Fruit fly (Drosophila melanogaster) whole organism, embryonic: ENCODE results near the gene CG10011.

Source experiments
- Aef1 ChIP-seq: fragments of 200-800 bp; sonication (Bioruptor generic); IDR thresholded peaks from 3 replicates; pipeline ENCODE4 v1.3.6; 2022; ENCODE audit warnings: missing biosample characterization, missing genetic modification characterization
- Bgb ChIP-seq: fragments of 200-800 bp; sonication (Bioruptor generic); IDR thresholded peaks from 2 replicates; pipeline ENCODE4 v1.3.6; 2022; ENCODE audit warnings: missing biosample characterization, missing genetic modification characterization; ENCODE audit not compliant: partially characterized antibody
- Blimp-1 ChIP-seq: fragments of 200-800 bp; sonication (Bioruptor generic); optimal IDR thresholded peaks from 3 replicates; lab custom pipeline; 2018; ENCODE audit warnings: missing biosample characterization, missing genetic modification characterization, mild to moderate bottlenecking, moderate library complexity, missing genetic modification reagents
- Bteb2 ChIP-seq: fragments of 200-800 bp; sonication (Bioruptor generic); optimal IDR thresholded peaks from 2 replicates; lab custom pipeline; 2016; ENCODE audit warnings: missing biosample characterization, missing genetic modification characterization
- CG11695 ChIP-seq: fragments of 200-800 bp; sonication (Bioruptor generic); IDR thresholded peaks from 3 replicates; pipeline ENCODE4 v1.3.6; 2022; ENCODE audit warnings: missing biosample characterization, missing genetic modification characterization
- CG11723 ChIP-seq: fragments of 200-800 bp; sonication (Bioruptor generic); optimal IDR thresholded peaks from 2 replicates; lab custom pipeline; 2017; ENCODE audit warnings: missing biosample characterization, mild to moderate bottlenecking, missing genetic modification characterization
- CG12769 ChIP-seq: fragments of 200-800 bp; sonication (Bioruptor generic); optimal IDR thresholded peaks from 2 replicates; lab custom pipeline; 2019; ENCODE audit warnings: missing biosample characterization, mild to moderate bottlenecking, missing genetic modification characterization, moderate library complexity
- CG13287 ChIP-seq: fragments of 200-800 bp; sonication (Bioruptor generic); IDR thresholded peaks from 2 replicates; pipeline ENCODE4 v1.3.6; 2022; ENCODE audit warnings: missing biosample characterization, missing genetic modification characterization; ENCODE audit not compliant: partially characterized antibody
- CG15269 ChIP-seq: fragments of 200-800 bp; sonication (Bioruptor generic); optimal IDR thresholded peaks from 2 replicates; lab custom pipeline; 2018; ENCODE audit warnings: missing biosample characterization, mild to moderate bottlenecking, missing genetic modification characterization, moderate library complexity
- CG1529 ChIP-seq: fragments of 200-800 bp; sonication (Bioruptor generic); optimal IDR thresholded peaks from 3 replicates; lab custom pipeline; 2018; ENCODE audit warnings: missing biosample characterization, missing genetic modification characterization
- CG15479 ChIP-seq: fragments of 200-800 bp; sonication (Bioruptor generic); optimal IDR thresholded peaks from 3 replicates; lab custom pipeline; 2019; ENCODE audit warnings: missing biosample characterization, mild to moderate bottlenecking, missing genetic modification characterization, moderate library complexity
- CG16863 ChIP-seq: fragments of 200-800 bp; sonication (Bioruptor generic); optimal IDR thresholded peaks from 3 replicates; lab custom pipeline; 2016; ENCODE audit warnings: missing biosample characterization, missing genetic modification characterization
- CG17385 ChIP-seq: fragments of 200-800 bp; sonication (Bioruptor generic); optimal IDR thresholded peaks from 3 replicates; lab custom pipeline; 2018; ENCODE audit warnings: missing biosample characterization, mild to moderate bottlenecking, missing genetic modification characterization
- CG18599 ChIP-seq: fragments of 200-800 bp; sonication (Bioruptor generic); optimal IDR thresholded peaks from 3 replicates; lab custom pipeline; 2017; ENCODE audit warnings: missing biosample characterization, missing genetic modification characterization, mild to moderate bottlenecking, moderate library complexity, missing genetic modification reagents
- CG2116 ChIP-seq: fragments of 200-800 bp; sonication (Bioruptor generic); optimal IDR thresholded peaks from 3 replicates; lab custom pipeline; 2018; ENCODE audit warnings: missing biosample characterization, mild to moderate bottlenecking, missing genetic modification characterization
- CG3726 ChIP-seq: fragments of 200-800 bp; sonication (Bioruptor generic); IDR thresholded peaks from 3 replicates; pipeline ENCODE4, ENCODE4 v1.3.6; 2022; ENCODE audit warnings: missing biosample characterization, missing genetic modification characterization
- CG3847 ChIP-seq: fragments of 200-800 bp; sonication (Bioruptor generic); IDR thresholded peaks from 2 replicates; pipeline ENCODE4 v1.3.6; 2022; ENCODE audit warnings: missing biosample characterization, missing genetic modification characterization
- CG6689 ChIP-seq: fragments of 200-800 bp; sonication (Bioruptor generic); IDR thresholded peaks from 2 replicates; pipeline ENCODE4 v1.3.6; 2022; ENCODE audit warnings: missing biosample characterization, missing genetic modification characterization
- CG9932 ChIP-seq: fragments of 200-800 bp; sonication (Bioruptor generic); IDR thresholded peaks from 2 replicates; pipeline ENCODE4 v1.3.6; 2022; ENCODE audit warnings: missing biosample characterization, missing genetic modification characterization
- Chrac-16 ChIP-seq: fragments of 200-800 bp; sonication (Bioruptor generic); optimal IDR thresholded peaks from 3 replicates; lab custom pipeline; 2016; ENCODE audit warnings: missing biosample characterization, missing genetic modification characterization
- CrebB ChIP-seq: fragments of 200-800 bp; sonication (Bioruptor generic); optimal IDR thresholded peaks from 3 replicates; lab custom pipeline; 2018; ENCODE audit warnings: missing biosample characterization, mild to moderate bottlenecking, missing genetic modification characterization
- Dll ChIP-seq: fragments of 200-800 bp; sonication (Bioruptor generic); IDR thresholded peaks from 4 replicates; pipeline ENCODE4 v1.3.6; 2022; ENCODE audit warnings: missing biosample characterization, missing genetic modification characterization; ENCODE audit not compliant: partially characterized antibody
- E2f2 ChIP-seq: fragments of 200-800 bp; sonication (Bioruptor generic); IDR thresholded peaks from 2 replicates; pipeline ENCODE4 v1.3.6; 2022; ENCODE audit warnings: missing biosample characterization, missing genetic modification characterization
- ERR ChIP-seq: fragments of 200-800 bp; sonication (Bioruptor generic); optimal IDR thresholded peaks from 2 replicates; lab custom pipeline; 2016; ENCODE audit warnings: missing biosample characterization, missing genetic modification characterization
- Fer2 ChIP-seq: fragments of 200-800 bp; sonication (Bioruptor generic); optimal IDR thresholded peaks from 2 replicates; lab custom pipeline; 2018; ENCODE audit warnings: missing biosample characterization, mild to moderate bottlenecking, missing genetic modification characterization, moderate library complexity
- Gsc ChIP-seq: fragments of 200-800 bp; sonication (Bioruptor generic); IDR thresholded peaks from 2 replicates; pipeline ENCODE4 v1.3.6; 2022; ENCODE audit warnings: missing biosample characterization, missing genetic modification characterization
- H15 ChIP-seq: fragments of 200-800 bp; sonication (Bioruptor generic); IDR thresholded peaks from 3 replicates; pipeline ENCODE4 v1.3.6; 2022; ENCODE audit warnings: missing biosample characterization, missing genetic modification characterization
- H2.0 ChIP-seq: fragments of 200-800 bp; sonication (Bioruptor generic); IDR thresholded peaks from 2 replicates; pipeline ENCODE4 v1.3.6; 2022; ENCODE audit warnings: missing biosample characterization, missing genetic modification characterization
- Mad ChIP-seq: fragments of 200-800 bp; sonication (Bioruptor generic); optimal IDR thresholded peaks from 2 replicates; lab custom pipeline; 2016; ENCODE audit warnings: missing biosample characterization, missing genetic modification characterization
- Neu2 ChIP-seq: fragments of 200-800 bp; sonication (Bioruptor generic); optimal IDR thresholded peaks from 3 replicates; lab custom pipeline; 2016; ENCODE audit warnings: missing biosample characterization, missing genetic modification characterization, borderline replicate concordance
- Six4 ChIP-seq: fragments of 200-800 bp; sonication (Bioruptor generic); optimal IDR thresholded peaks from 2 replicates; lab custom pipeline; 2016; ENCODE audit warnings: missing biosample characterization, missing genetic modification characterization
- Sry-β ChIP-seq: fragments of 200-800 bp; sonication (Bioruptor generic); optimal IDR thresholded peaks from 2 replicates; lab custom pipeline; 2018; ENCODE audit warnings: missing biosample characterization, mild to moderate bottlenecking, missing genetic modification characterization, moderate library complexity
- Stat92E ChIP-seq, 3 experiments: fragments of >200 bp in 2 of 3; fragments of 200-800 bp in 1 of 3; sonication (Bioruptor generic) in 1 of 3; optimal IDR thresholded peaks; 2 replicates each; lab custom pipeline; 2017 to 2019; ENCODE audit warnings: missing biosample characterization in 3 of 3, missing genetic modification characterization in 3 of 3, mild to moderate bottlenecking in 1 of 3, moderate library complexity in 1 of 3
- Trl ChIP-seq, 3 experiments: fragments of >200 bp in 2 of 3; fragments of 200-800 bp in 1 of 3; sonication (Bioruptor generic) in 1 of 3; optimal IDR thresholded peaks; 2 replicates in 1 of 3; 3 replicates in 2 of 3; lab custom pipeline; 2016 to 2017; ENCODE audit warnings: missing biosample characterization in 1 of 3, missing genetic modification characterization in 1 of 3
- chm ChIP-seq: fragments of 200-800 bp; sonication (Bioruptor generic); IDR thresholded peaks from 2 replicates; pipeline ENCODE4 v1.3.6; 2022; ENCODE audit warnings: missing biosample characterization, missing genetic modification characterization
- ci ChIP-seq: fragments of 200-800 bp; sonication (Bioruptor generic); IDR thresholded peaks from 3 replicates; pipeline ENCODE4 v1.3.6; 2022; ENCODE audit warnings: missing biosample characterization, missing genetic modification characterization
- danr ChIP-seq: fragments of 200-800 bp; sonication (Bioruptor generic); IDR thresholded peaks from 2 replicates; pipeline ENCODE4 v1.3.6; 2022; ENCODE audit warnings: missing biosample characterization, missing genetic modification characterization
- emc ChIP-seq: fragments of 200-800 bp; sonication (Bioruptor generic); optimal IDR thresholded peaks from 2 replicates; lab custom pipeline; 2016; ENCODE audit warnings: missing biosample characterization, missing genetic modification characterization
- ftz-f1 ChIP-seq: fragments of 200-800 bp; sonication (Bioruptor generic); optimal IDR thresholded peaks from 2 replicates; lab custom pipeline; 2016; ENCODE audit warnings: missing biosample characterization, missing genetic modification characterization
- grau ChIP-seq: fragments of 200-800 bp; optimal IDR thresholded peaks from 3 replicates; lab custom pipeline; 2019; ENCODE audit warnings: missing biosample characterization, mild to moderate bottlenecking, missing genetic modification characterization, moderate library complexity
- gt ChIP-seq: fragments of 200-800 bp; sonication (Bioruptor generic); IDR thresholded peaks from 2 replicates; pipeline ENCODE4 v1.3.6; 2022; ENCODE audit warnings: missing biosample characterization, missing genetic modification characterization
- hth ChIP-seq: fragments of >200 bp; optimal IDR thresholded peaks from 2 replicates; lab custom pipeline; 2017; ENCODE audit warnings: inconsistent platforms
- kah ChIP-seq: fragments of 200-800 bp; sonication (Bioruptor generic); optimal IDR thresholded peaks from 2 replicates; lab custom pipeline; 2018; ENCODE audit warnings: missing biosample characterization, mild to moderate bottlenecking, missing genetic modification characterization
- ken ChIP-seq: fragments of 200-800 bp; sonication (Bioruptor generic); IDR thresholded peaks from 3 replicates; pipeline ENCODE4 v1.3.6; 2022; ENCODE audit warnings: missing biosample characterization, missing genetic modification characterization
- nmo ChIP-seq: fragments of 200-800 bp; sonication (Bioruptor generic); optimal IDR thresholded peaks from 2 replicates; lab custom pipeline; 2018; ENCODE audit warnings: missing biosample characterization, mild to moderate bottlenecking, missing genetic modification characterization, moderate library complexity
- slbo ChIP-seq: fragments of 200-800 bp; sonication (Bioruptor generic); IDR thresholded peaks from 2 replicates; pipeline ENCODE4 v1.3.6; 2022; ENCODE audit warnings: missing biosample characterization, missing genetic modification characterization
- toy ChIP-seq: fragments of 200-800 bp; sonication (Bioruptor generic); IDR thresholded peaks from 2 replicates; pipeline ENCODE4 v1.3.6; 2022; ENCODE audit warnings: missing biosample characterization, missing genetic modification characterization
- usp ChIP-seq: fragments of >200 bp; optimal IDR thresholded peaks from 2 replicates; lab custom pipeline; 2017; ENCODE audit warnings: missing biosample characterization, missing genetic modification characterization
- vnd ChIP-seq: fragments of 200-800 bp; sonication (Bioruptor generic); IDR thresholded peaks from 3 replicates; pipeline ENCODE4 v1.3.6; 2022; ENCODE audit warnings: missing biosample characterization, missing genetic modification characterization; ENCODE audit not compliant: partially characterized antibody
- wor ChIP-seq: fragments of 200-800 bp; sonication (Bioruptor generic); IDR thresholded peaks from 2 replicates; pipeline ENCODE4 v1.3.6; 2022; ENCODE audit warnings: missing biosample characterization, missing genetic modification characterization

The CG10011 gene

dm6 chr3R:28634261-28634980 lies 478 bp downstream of the CG10011 start (continued):
- TF ChIP-seq Neu2 (GFP tag; lab: Kevin White, UChicago) (no peak), usp (GFP tag; lab: Kevin White, UChicago) (no peak), ftz-f1 (no peak), CG2116 (GFP tag; lab: Kevin White, UChicago) (no peak), grau (no peak), CG15479 (GFP tag; lab: Kevin White, UChicago) (peak; percentile 82), CG3726 (no peak), Stat92E (GFP tag; optimal IDR thresholded peaks at IDR 0.05; lab: Kevin White, UChicago) (peak in 1 of 3 experiments; percentile 48), chm (GFP tag; lab: Robert Waterston, UW) (0 out of 2 replicates have a peak, but pooled peaks have one; percentile 46), Dll (GFP tag; lab: Robert Waterston, UW) (0 out of 4 replicates have a peak, but pooled peaks have one; percentile 34), toy (GFP tag; lab: Robert Waterston, UW) (no peak), Aef1 (GFP tag; lab: Robert Waterston, UW) (no peak), Fer2 (tag; lab: Kevin White, UChicago) (no peak), gt (GFP tag; lab: Robert Waterston, UW) (no peak), Gsc (GFP tag; lab: Robert Waterston, UW) (no peak), vnd (GFP tag; lab: Robert Waterston, UW) (0 out of 3 replicates have a peak, but pooled peaks have one; percentile 13), H15 (GFP tag; lab: Robert Waterston, UW) (no peak), CG17385 (GFP tag; lab: Kevin White, UChicago) (peak; percentile 92), CG3847 (GFP tag; lab: Robert Waterston, UW) (no peak), H2.0 (GFP tag; lab: Robert Waterston, UW) (no peak), CG15269 (tag; lab: Kevin White, UChicago) (no peak), wor (no peak), CG12769 (no peak), Mad (GFP tag; lab: Kevin White, UChicago) (no peak), Six4 (no peak), CG11695 (no peak), CG9932 (GFP tag; lab: Robert Waterston, UW) (no peak), Bgb (GFP tag; lab: Robert Waterston, UW) (0 out of 2 replicates have a peak, but pooled peaks have one; percentile 44), Sry-β (GFP tag; lab: Kevin White, UChicago) (no peak), Blimp-1 (GFP tag; lab: Kevin White, UChicago) (no peak), CG13287 (GFP tag; lab: Robert Waterston, UW) (no peak), CG18599 (GFP tag; lab: Kevin White, UChicago) (no peak), Chrac-16 (GFP tag; lab: Kevin White, UChicago) (no peak), CrebB (tag; lab: Kevin White, UChicago) (no peak), Bteb2 (GFP tag; lab: Kevin White, UChicago) (no peak), slbo (no peak), kah (GFP tag; lab: Kevin White, UChicago) (no peak), danr (GFP tag; lab: Robert Waterston, UW) (no peak), Trl (optimal IDR thresholded peaks at IDR 0.05; lab: Kevin White, UChicago) (peak; percentile 71 to 81), Trl (GFP tag; optimal IDR thresholded peaks at IDR 0.05; lab: Kevin White, UChicago) (no peak), CG16863 (no peak), CG1529 (GFP tag; lab: Kevin White, UChicago) (no peak), E2f2 (GFP tag; lab: Robert Waterston, UW) (no peak), emc (GFP tag; lab: Kevin White, UChicago) (no peak), ERR (GFP tag; lab: Kevin White, UChicago) (no peak), ken (no peak), hth (lab: Kevin White, UChicago) (no peak), CG6689 (no peak), ci (GFP tag; lab: Robert Waterston, UW) (no peak), nmo (GFP tag; lab: Kevin White, UChicago) (no peak), CG11723 (GFP tag; lab: Kevin White, UChicago) (no peak)
